Fruit fly (Drosophila melanogaster) S2 (cell line): Measurements from ENCODE around the gene nst.

Experiments
- CG8478 ChIP-seq: fragments of >200 bp; optimal IDR thresholded peaks from 2 replicates; lab custom pipeline; 2018
- CTCF ChIP-seq, 2 experiments: fragments of >200 bp; optimal IDR thresholded peaks; 2 replicates each; lab custom pipeline; 2018

- TF ChIP-seq CG8478 (lab: Kevin White, UChicago): no peak
- TF ChIP-seq CTCF (optimal IDR thresholded peaks at IDR 0.05; lab: Kevin White, UChicago): no peak
Measured at dm6 chr3L:12559273-12559672, 29.3 kb upstream of the nst start.
